Worm (Caenorhabditis elegans): ENCODE measurements around the gene nlp-14.

- no peak for TF ChIP-seq hlh-1 (tag; optimal IDR thresholded peaks at IDR 0.05)
- TF ChIP-seq nhr-76 (tag; optimal IDR thresholded peaks at IDR 0.05): no peak
- TF ChIP-seq nhr-28 (tag; optimal IDR thresholded peaks at IDR 0.05): no peak
- no peak for TF ChIP-seq drap-1 (GFP tag; optimal IDR thresholded peaks at IDR 0.05)
- TF ChIP-seq sem-2 (GFP tag; optimal IDR thresholded peaks at IDR 0.05): no peak
- TF ChIP-seq lin-13 (tag; optimal IDR thresholded peaks at IDR 0.05): no peak
- no peak for TF ChIP-seq lin-32 (GFP tag; optimal IDR thresholded peaks at IDR 0.05)
- no peak for TF ChIP-seq snpc-4 (tag; optimal IDR thresholded peaks at IDR 0.05)
- TF ChIP-seq ztf-11 (tag; optimal IDR thresholded peaks at IDR 0.05): no peak
- TF ChIP-seq nhr-12 (tag; optimal IDR thresholded peaks at IDR 0.05): no peak
Observed at ce11 chrX:8892808-8893207, 26.4 kb downstream of the nlp-14 start, which contains the start of gene C13E3.1.

Measured in whole organism, mixed stage, embryonic.